Fruit fly (Drosophila melanogaster) whole organism: ENCODE results near the gene Rgl.

ENCODE experiments used
- CG8478 ChIP-seq: fragments of >200 bp; optimal IDR thresholded peaks from 2 replicates; lab custom pipeline; 2018; ENCODE audit warnings: inconsistent platforms
- Dll ChIP-seq: fragments of >200 bp; optimal IDR thresholded peaks from 2 replicates; lab custom pipeline; 2017
- EcR ChIP-seq, 2 experiments: fragments of >200 bp; optimal IDR thresholded peaks; 2 replicates each; lab custom pipeline; 2017; ENCODE audit warnings: missing biosample characterization in 2 of 2, missing genetic modification characterization in 2 of 2, missing genetic modification reagents in 2 of 2
- pan ChIP-seq: fragments of >200 bp; optimal IDR thresholded peaks from 2 replicates; lab custom pipeline; 2017
- psq ChIP-seq: fragments of >200 bp; optimal IDR thresholded peaks from 2 replicates; lab custom pipeline; 2017
- usp ChIP-seq: fragments of >200 bp; optimal IDR thresholded peaks from 2 replicates; lab custom pipeline; 2017; ENCODE audit warnings: missing biosample characterization, missing genetic modification characterization, mixed read lengths

Gene Rgl

dm6 chr3L:13939151-13939499 is 14.0 kb upstream of the Rgl start, which contains the start of gene CG32137:
CG32137 (plus strand) TSS chr3L:13939250.
- TF ChIP-seq psq (lab: Kevin White, UChicago): no peak
- no peak for TF ChIP-seq CG8478 (lab: Kevin White, UChicago)
- TF ChIP-seq usp (GFP tag; lab: Kevin White, UChicago): no peak
- no peak for TF ChIP-seq EcR (GFP tag; optimal IDR thresholded peaks at IDR 0.05; lab: Kevin White, UChicago)
- TF ChIP-seq pan (lab: Kevin White, UChicago): no peak
- TF ChIP-seq Dll: no peak

DNA sequence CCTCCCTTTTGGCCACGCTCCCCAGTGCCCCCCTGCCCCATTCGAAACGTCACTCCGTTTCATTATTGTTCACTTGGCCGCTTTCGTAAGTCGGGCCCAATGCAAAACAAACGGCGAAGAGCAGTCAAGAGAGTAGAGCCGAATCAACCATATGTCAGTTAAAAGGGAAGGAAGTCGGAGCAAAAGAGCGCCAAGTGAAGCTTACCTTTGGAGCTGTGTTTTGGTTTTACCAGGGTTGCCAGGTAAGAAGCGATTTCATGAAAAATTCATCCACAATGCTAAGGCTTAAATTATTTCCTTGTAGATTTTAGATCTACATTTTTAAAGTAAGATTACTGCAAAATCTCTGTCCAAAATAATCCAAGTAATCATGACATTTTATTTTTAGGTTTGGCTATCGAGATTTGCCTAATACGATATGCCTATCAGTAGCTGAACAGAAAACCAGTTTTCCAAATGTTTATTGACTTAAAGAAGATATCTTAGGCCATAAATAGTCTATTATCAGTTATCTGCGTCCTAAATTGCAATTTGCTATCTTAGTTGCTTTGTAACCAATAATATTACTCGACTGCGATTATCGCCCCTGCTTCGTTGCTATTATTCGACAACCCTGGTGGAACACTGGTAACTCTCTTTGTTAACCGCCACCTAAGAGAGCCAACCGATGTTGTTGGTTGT is 13.5 kb upstream of the Rgl start:
- TF ChIP-seq Dll (no peak), EcR (GFP tag; optimal IDR thresholded peaks at IDR 0.05; lab: Kevin White, UChicago) (no peak), CG8478 (lab: Kevin White, UChicago) (no peak), usp (GFP tag; lab: Kevin White, UChicago) (no peak), psq (lab: Kevin White, UChicago) (no peak), pan (lab: Kevin White, UChicago) (no peak)

- TF ChIP-seq Dll: no peak
- no peak for TF ChIP-seq usp (GFP tag; lab: Kevin White, UChicago)
- TF ChIP-seq pan (lab: Kevin White, UChicago): no peak
- no peak for TF ChIP-seq EcR (GFP tag; optimal IDR thresholded peaks at IDR 0.05; lab: Kevin White, UChicago)
- TF ChIP-seq CG8478 (lab: Kevin White, UChicago): no peak
- no peak for TF ChIP-seq psq (lab: Kevin White, UChicago)
Observed at dm6 chr3L:13936771-13937170, 11.6 kb upstream of the Rgl start.

DNA sequence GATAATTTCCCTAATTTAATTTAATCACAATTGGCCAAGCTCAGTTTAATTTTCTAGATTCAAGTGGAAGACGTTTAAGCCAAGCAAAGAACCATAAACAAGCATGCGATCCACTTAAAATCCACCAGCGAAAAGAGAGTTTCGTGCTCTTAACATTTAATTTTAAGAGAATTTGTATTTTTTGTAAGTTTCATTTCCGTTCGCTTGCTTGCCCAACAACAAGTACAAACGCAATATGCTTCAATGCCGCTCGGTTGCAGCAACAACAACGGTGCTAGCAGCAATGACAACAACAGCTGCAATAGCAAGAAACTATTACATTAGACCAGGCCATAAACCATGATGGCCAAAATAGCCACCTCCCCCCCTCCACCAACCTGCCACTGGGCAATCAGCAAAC is 9.8 kb upstream of the Rgl start:
- TF ChIP-seq psq (lab: Kevin White, UChicago): no peak
- TF ChIP-seq Dll: no peak
- TF ChIP-seq usp (GFP tag; lab: Kevin White, UChicago): no peak
- no peak for TF ChIP-seq EcR (GFP tag; optimal IDR thresholded peaks at IDR 0.05; lab: Kevin White, UChicago)
- TF ChIP-seq pan (lab: Kevin White, UChicago): no peak
- no peak for TF ChIP-seq CG8478 (lab: Kevin White, UChicago)

dm6 chr3L:13928769-13929594 is 3.8 kb upstream of the Rgl start, which contains the start of the genes CG8833 and DCTN1-p150:
CG8833 (minus strand) TSS chr3L:13929000.
DCTN1-p150 (plus strand) TSS chr3L:13929387.
- no peak for TF ChIP-seq EcR (GFP tag; optimal IDR thresholded peaks at IDR 0.05; lab: Kevin White, UChicago)
- TF ChIP-seq pan (lab: Kevin White, UChicago): no peak

dm6 chr3L:13924646-13925045 is 489 bp downstream of the Rgl start:
- TF ChIP-seq CG8478 (lab: Kevin White, UChicago): no peak

DNA sequence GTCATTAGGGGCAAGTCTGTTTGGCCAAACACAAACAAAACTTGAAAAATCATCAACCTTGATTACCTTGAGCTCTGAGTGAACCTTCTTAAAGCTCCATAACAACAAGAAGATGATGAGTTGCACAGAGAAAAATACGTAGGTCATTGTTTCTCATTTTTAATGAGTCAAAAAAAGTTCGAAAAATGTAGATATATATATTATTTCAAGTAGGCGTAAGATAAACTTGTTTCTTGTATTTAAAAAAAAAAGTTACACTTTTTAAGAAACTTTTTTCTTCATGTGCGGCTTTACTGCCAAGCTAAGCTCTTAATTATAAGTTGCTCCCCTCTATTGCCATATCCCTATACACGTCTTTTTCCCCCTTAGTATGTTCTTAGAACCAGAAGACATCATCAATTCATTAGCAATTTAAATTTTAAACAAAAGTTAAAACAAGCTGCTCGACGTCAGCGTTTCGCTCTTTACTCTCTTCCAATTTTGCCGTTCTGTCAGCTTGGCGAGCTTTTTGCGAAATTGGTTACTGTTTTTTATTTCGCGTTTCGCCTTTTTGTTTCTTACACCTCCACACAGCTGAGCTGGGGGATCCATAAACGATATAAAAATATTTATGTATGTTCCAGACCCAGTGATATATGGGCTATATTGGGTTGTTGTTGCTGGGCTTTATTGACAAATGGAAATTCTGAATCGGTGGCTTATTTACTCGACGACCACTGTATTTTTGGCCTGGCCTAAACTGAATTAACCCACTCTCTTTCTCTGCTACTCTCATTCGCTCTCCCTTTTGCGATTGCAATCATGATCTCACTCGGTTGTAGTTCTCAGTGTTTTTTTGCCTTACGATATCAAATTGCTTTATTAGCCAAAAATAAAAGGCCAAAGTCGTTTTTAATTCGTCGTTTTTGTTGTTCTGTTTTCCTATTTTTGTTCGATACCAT is 1.5 kb downstream of the Rgl start:
- no peak for TF ChIP-seq usp (GFP tag; lab: Kevin White, UChicago)
- TF ChIP-seq Dll: no peak
- no peak for TF ChIP-seq CG8478 (lab: Kevin White, UChicago)
- no peak for TF ChIP-seq psq (lab: Kevin White, UChicago)
- TF ChIP-seq EcR (GFP tag; optimal IDR thresholded peaks at IDR 0.05; lab: Kevin White, UChicago): no peak
- TF ChIP-seq pan (lab: Kevin White, UChicago): no peak

DNA sequence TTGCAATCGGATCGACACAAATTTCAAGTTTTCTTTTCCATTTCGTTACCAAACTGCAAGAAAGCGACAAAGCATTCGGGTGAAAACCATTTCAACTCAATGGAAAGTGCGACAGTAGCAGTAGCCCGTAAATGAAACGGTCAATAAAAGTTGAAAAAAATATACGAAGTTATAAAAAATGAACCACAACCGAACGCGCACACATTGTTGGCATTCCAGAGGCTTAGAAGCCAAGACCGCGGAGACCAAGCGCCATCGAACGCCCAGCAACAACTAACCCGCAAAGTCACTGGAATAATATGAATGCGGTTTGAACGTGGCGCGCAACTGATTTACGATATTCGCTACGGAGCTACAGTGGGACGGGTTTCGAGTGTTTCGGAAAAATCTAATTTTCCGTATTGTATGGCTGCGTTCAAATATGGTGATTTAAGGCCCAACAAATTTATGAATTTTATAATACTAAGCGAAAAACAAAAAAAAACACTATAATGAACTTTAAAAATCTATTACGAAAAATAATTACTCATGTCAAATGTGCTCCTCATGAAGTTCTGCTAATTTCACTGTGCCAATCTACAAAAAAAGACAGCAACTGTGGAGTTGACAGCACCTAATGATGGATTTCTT is 3.0 kb downstream of the Rgl start:
- TF ChIP-seq pan (lab: Kevin White, UChicago) (no peak), Dll (no peak), usp (GFP tag; lab: Kevin White, UChicago) (no peak), psq (lab: Kevin White, UChicago) (no peak), CG8478 (lab: Kevin White, UChicago) (no peak)

DNA sequence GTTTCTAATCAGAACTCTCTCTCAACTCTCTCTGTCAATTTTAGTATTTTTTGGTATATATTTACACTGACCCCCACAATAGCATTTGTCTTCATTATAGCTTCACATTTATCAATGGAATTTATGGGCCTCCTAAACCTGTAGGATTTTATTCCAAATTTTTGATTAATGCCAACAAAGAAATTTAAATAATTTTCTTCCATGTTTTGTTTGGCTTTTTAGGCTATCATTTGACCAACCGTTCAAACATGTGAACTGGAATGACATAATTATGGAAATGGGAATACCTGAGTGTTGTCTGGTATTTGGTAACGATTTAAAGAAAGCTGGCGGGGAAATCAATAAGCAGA is 4.5 kb downstream of the Rgl start:
- TF ChIP-seq psq (lab: Kevin White, UChicago) (no peak), usp (GFP tag; lab: Kevin White, UChicago) (no peak)

- TF ChIP-seq Dll: no peak
- peak; percentile 85 for TF ChIP-seq pan (lab: Kevin White, UChicago)
Observed at dm6 chr3L:13919794-13920631, 5.1 kb downstream of the Rgl start.

DNA sequence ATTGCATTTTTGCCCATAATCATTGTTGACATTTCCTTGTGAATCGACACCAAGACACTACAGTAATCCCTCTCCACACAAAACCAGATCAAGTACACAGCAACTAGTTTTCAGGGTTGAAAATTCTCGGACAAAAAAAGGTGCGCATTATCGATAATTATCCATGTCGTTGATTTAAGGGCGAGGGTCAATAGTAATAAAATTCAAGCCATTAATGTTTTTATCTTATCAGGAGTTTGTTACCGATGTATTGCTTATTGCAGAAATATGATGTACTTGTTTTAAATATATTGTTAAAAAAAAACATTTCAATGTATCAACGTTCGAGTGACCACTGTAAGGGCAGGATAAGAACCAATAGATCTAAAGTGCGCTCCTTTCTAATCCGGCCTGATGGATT is 6.4 kb downstream of the Rgl start:
- TF ChIP-seq CG8478 (lab: Kevin White, UChicago) (no peak), pan (lab: Kevin White, UChicago) (no peak), psq (lab: Kevin White, UChicago) (no peak), usp (GFP tag; lab: Kevin White, UChicago) (no peak), EcR (GFP tag; optimal IDR thresholded peaks at IDR 0.05; lab: Kevin White, UChicago) (no peak), Dll (no peak)
